Worm (Caenorhabditis elegans) whole organism, mixed stage, embryonic: ENCODE results near the gene kvs-2.
A peak's percentile ranks its signal among the peaks of the same experiment; 100 is the strongest.

ENCODE experiments used
- M03D4.4 ChIP-seq: sonication (generic microtip); optimal IDR thresholded peaks from 2 replicates; lab custom pipeline; 2017; ENCODE audit warnings: mild to moderate bottlenecking, missing genetic modification characterization, missing compliant biosample characterization
- bed-3 ChIP-seq: fragments of 200-800 bp; sonication (Bioruptor generic); optimal IDR thresholded peaks from 3 replicates; lab custom pipeline; 2018; ENCODE audit warnings: mild to moderate bottlenecking, missing genetic modification characterization, moderate library complexity, missing compliant biosample characterization
- blmp-1 ChIP-seq: fragments of 150-350 bp; optimal IDR thresholded peaks from 2 replicates; lab custom pipeline; 2014; ENCODE audit warnings: missing biosample characterization, missing genetic modification characterization
- ceh-39 ChIP-seq: fragments of 150-350 bp; optimal IDR thresholded peaks from 2 replicates; lab custom pipeline; 2014; ENCODE audit warnings: missing biosample characterization, missing genetic modification characterization
- ceh-43 ChIP-seq: fragments of 200-800 bp; sonication (Bioruptor generic); optimal IDR thresholded peaks from 2 replicates; lab custom pipeline; 2018; ENCODE audit warnings: mild to moderate bottlenecking, missing genetic modification characterization, moderate library complexity, missing compliant biosample characterization
- ceh-83 ChIP-seq: fragments of 200-800 bp; sonication (Bioruptor generic); optimal IDR thresholded peaks from 2 replicates; lab custom pipeline; 2018; ENCODE audit warnings: mild to moderate bottlenecking, missing genetic modification characterization, missing compliant biosample characterization
- cnd-1 ChIP-seq: fragments of 200-800 bp; sonication (Bioruptor generic); optimal IDR thresholded peaks from 2 replicates; lab custom pipeline; 2018; ENCODE audit warnings: mild to moderate bottlenecking, missing genetic modification characterization, missing compliant biosample characterization
- drap-1 ChIP-seq: fragments of 200-800 bp; sonication (Bioruptor generic); optimal IDR thresholded peaks from 3 replicates; lab custom pipeline; 2018; ENCODE audit warnings: mild to moderate bottlenecking, missing genetic modification characterization, missing compliant biosample characterization
- elt-1 ChIP-seq: sonication (generic microtip); optimal IDR thresholded peaks from 2 replicates; lab custom pipeline; 2017; ENCODE audit warnings: missing genetic modification characterization, mild to moderate bottlenecking, missing compliant biosample characterization, antibody characterized with exemption, moderate library complexity, borderline replicate concordance; ENCODE audit not compliant: insufficient read depth
- ham-2 ChIP-seq: fragments of 200-800 bp; sonication (Bioruptor generic); optimal IDR thresholded peaks from 2 replicates; lab custom pipeline; 2018; ENCODE audit warnings: mild to moderate bottlenecking, missing genetic modification characterization, missing compliant biosample characterization
- hlh-1 ChIP-seq: fragments of 150-350 bp; optimal IDR thresholded peaks from 2 replicates; lab custom pipeline; 2014; ENCODE audit warnings: missing biosample characterization, missing genetic modification reagents, missing genetic modification characterization
- lin-32 ChIP-seq: fragments of 200-800 bp; sonication (Bioruptor generic); optimal IDR thresholded peaks from 2 replicates; lab custom pipeline; 2018; ENCODE audit warnings: mild to moderate bottlenecking, missing genetic modification characterization, missing compliant biosample characterization
- lsy-2 ChIP-seq: fragments of 150-350 bp; optimal IDR thresholded peaks from 2 replicates; lab custom pipeline; 2014; ENCODE audit warnings: missing biosample characterization, missing genetic modification characterization
- mab-5 ChIP-seq: fragments of 150-350 bp; optimal IDR thresholded peaks from 2 replicates; lab custom pipeline; 2014; ENCODE audit warnings: missing biosample characterization, missing genetic modification characterization
- mep-1 ChIP-seq: fragments of 150-350 bp; optimal IDR thresholded peaks from 2 replicates; lab custom pipeline; 2017; ENCODE audit warnings: missing biosample characterization, missing genetic modification reagents, missing genetic modification characterization, inconsistent platforms
- mls-2 ChIP-seq: sonication (generic microtip); optimal IDR thresholded peaks from 2 replicates; lab custom pipeline; 2016; ENCODE audit warnings: mild to moderate bottlenecking, missing genetic modification characterization, moderate library complexity, missing compliant biosample characterization
- nhr-12 ChIP-seq: fragments of 150-350 bp; optimal IDR thresholded peaks from 2 replicates; lab custom pipeline; 2014; ENCODE audit warnings: missing biosample characterization, missing genetic modification characterization
- nhr-2 ChIP-seq: fragments of 150-350 bp; optimal IDR thresholded peaks from 2 replicates; lab custom pipeline; 2014; ENCODE audit warnings: missing biosample characterization, missing genetic modification characterization
- nhr-237 ChIP-seq: fragments of 150-350 bp; optimal IDR thresholded peaks from 2 replicates; lab custom pipeline; 2014; ENCODE audit warnings: missing biosample characterization, missing genetic modification characterization
- nhr-28 ChIP-seq: fragments of 150-350 bp; optimal IDR thresholded peaks from 2 replicates; lab custom pipeline; 2014; ENCODE audit warnings: missing biosample characterization, missing genetic modification characterization
- nhr-76 ChIP-seq: sonication (generic microtip); optimal IDR thresholded peaks from 2 replicates; lab custom pipeline; 2017; ENCODE audit warnings: missing biosample characterization, missing genetic modification characterization
- pha-4 ChIP-seq: fragments of 150-350 bp; optimal IDR thresholded peaks from 2 replicates; lab custom pipeline; 2018; ENCODE audit warnings: missing biosample characterization, missing genetic modification reagents, missing genetic modification characterization
- sem-2 ChIP-seq: fragments of 200-800 bp; sonication (Bioruptor generic); optimal IDR thresholded peaks from 2 replicates; lab custom pipeline; 2018; ENCODE audit warnings: mild to moderate bottlenecking, missing genetic modification characterization, missing compliant biosample characterization
- snpc-4 ChIP-seq: fragments of 150-350 bp; optimal IDR thresholded peaks from 2 replicates; lab custom pipeline; 2014; ENCODE audit warnings: missing biosample characterization, missing genetic modification characterization
- sptf-1 ChIP-seq: sonication (generic microtip); optimal IDR thresholded peaks from 2 replicates; lab custom pipeline; 2017; ENCODE audit warnings: mild to moderate bottlenecking, missing genetic modification characterization, moderate library complexity, missing compliant biosample characterization
- tbx-8 ChIP-seq: fragments of 200-800 bp; sonication (Bioruptor generic); optimal IDR thresholded peaks from 2 replicates; lab custom pipeline; 2018; ENCODE audit warnings: mild to moderate bottlenecking, missing genetic modification characterization, moderate library complexity, missing compliant biosample characterization
- unc-120 ChIP-seq: sonication (generic microtip); optimal IDR thresholded peaks from 2 replicates; lab custom pipeline; 2017; ENCODE audit warnings: missing genetic modification characterization, missing compliant biosample characterization; ENCODE audit not compliant: poor library complexity, severe bottlenecking
- zip-8 ChIP-seq: fragments of 150-350 bp; optimal IDR thresholded peaks from 2 replicates; lab custom pipeline; 2014; ENCODE audit warnings: missing biosample characterization, missing genetic modification characterization
- ztf-11 ChIP-seq: fragments of 150-350 bp; optimal IDR thresholded peaks from 2 replicates; lab custom pipeline; 2014; ENCODE audit warnings: missing biosample characterization, missing genetic modification characterization

Gene kvs-2

ce11 chrV:10647043-10647611 is 11.3 kb downstream of the kvs-2 start, which contains the start of the genes C32C4.3 and C32C4.16:
TSS of gene C32C4.3 (minus strand) at chrV:10647143.
TSS of gene C32C4.16 (plus strand) at chrV:10647561.
- no peak for TF ChIP-seq M03D4.4 (tag; lab: Kevin White, UChicago)
- no peak for TF ChIP-seq nhr-12
- TF ChIP-seq cnd-1 (tag; lab: Kevin White, UChicago): no peak
- no peak for TF ChIP-seq mls-2 (tag; lab: Kevin White, UChicago)

ce11 chrV:10648146-10648545 is 12.3 kb downstream of the kvs-2 start, which contains the start of gene aqp-6:
TSS of gene aqp-6 (plus strand) at chrV:10648446.
- TF ChIP-seq M03D4.4 (tag; lab: Kevin White, UChicago) (no peak), cnd-1 (tag; lab: Kevin White, UChicago) (no peak), ceh-83 (GFP tag; lab: Kevin White, UChicago) (no peak), nhr-237 (tag; lab: Kevin White, UChicago) (no peak), nhr-76 (no peak), zip-8 (tag; lab: Kevin White, UChicago) (no peak)
- TF ChIP-seq, all 35 proteins: peak for 0

- TF ChIP-seq nhr-28 (tag; lab: Kevin White, UChicago) (no peak), nhr-12 (no peak), drap-1 (GFP tag; lab: Kevin White, UChicago) (no peak), ham-2 (GFP tag; lab: Kevin White, UChicago) (no peak), nhr-237 (tag; lab: Kevin White, UChicago) (no peak), unc-120 (tag; lab: Kevin White, UChicago) (no peak), hlh-1 (tag; lab: Kevin White, UChicago) (no peak), mab-5 (tag; lab: Kevin White, UChicago) (no peak), cnd-1 (tag; lab: Kevin White, UChicago) (no peak), zip-8 (tag; lab: Kevin White, UChicago) (no peak)
Observed at ce11 chrV:10654165-10654564, 18.3 kb downstream of the kvs-2 start, which contains the start of gene ugt-35. TSS of gene ugt-35 (minus strand) at chrV:10654265.

ce11 chrV:10656958-10657357 is 21.1 kb downstream of the kvs-2 start, which contains the start of gene ugt-34:
TSS of gene ugt-34 (minus strand) at chrV:10656978.
- TF ChIP-seq pha-4 (tag; lab: Kevin White, UChicago): no peak
- no peak for TF ChIP-seq unc-120 (tag; lab: Kevin White, UChicago)
- TF ChIP-seq nhr-237 (tag; lab: Kevin White, UChicago): no peak
- no peak for TF ChIP-seq bed-3 (GFP tag; lab: Kevin White, UChicago)
- no peak for TF ChIP-seq ceh-83 (GFP tag; lab: Kevin White, UChicago)
- no peak for TF ChIP-seq M03D4.4 (tag; lab: Kevin White, UChicago)
- TF ChIP-seq drap-1 (GFP tag; lab: Kevin White, UChicago): no peak
- no peak for TF ChIP-seq ham-2 (GFP tag; lab: Kevin White, UChicago)
- no peak for TF ChIP-seq hlh-1 (tag; lab: Kevin White, UChicago)
- no peak for TF ChIP-seq blmp-1 (tag; lab: Kevin White, UChicago)
- TF ChIP-seq lin-32 (GFP tag; lab: Kevin White, UChicago): no peak
- no peak for TF ChIP-seq ceh-43 (GFP tag; lab: Kevin White, UChicago)
- TF ChIP-seq ceh-39 (tag; lab: Kevin White, UChicago): no peak
- no peak for TF ChIP-seq sptf-1 (tag; lab: Kevin White, UChicago)
- TF ChIP-seq lsy-2 (tag; lab: Kevin White, UChicago): no peak
- no peak for TF ChIP-seq ztf-11 (tag; lab: Kevin White, UChicago)
- no peak for TF ChIP-seq elt-1 (tag; lab: Kevin White, UChicago)
- no peak for TF ChIP-seq sem-2
- TF ChIP-seq mep-1 (tag; lab: Kevin White, UChicago): no peak

ce11 chrV:10657959-10658358 is 22.1 kb downstream of the kvs-2 start, which contains the start of gene tut-2:
TSS of gene tut-2 (plus strand) at chrV:10658235.
- TF ChIP-seq ceh-43 (GFP tag; lab: Kevin White, UChicago) (no peak), ceh-39 (tag; lab: Kevin White, UChicago) (no peak), nhr-2 (tag; lab: Kevin White, UChicago) (no peak), pha-4 (tag; lab: Kevin White, UChicago) (no peak), lsy-2 (tag; lab: Kevin White, UChicago) (peak; percentile 17), cnd-1 (tag; lab: Kevin White, UChicago) (no peak), tbx-8 (GFP tag; lab: Kevin White, UChicago) (no peak), snpc-4 (no peak)
